Fruit fly (Drosophila melanogaster): ENCODE results near the gene Npc2c.

Npc2c gene

dm6 chr3R:10052695-10053382, 7.2 kb upstream of the Npc2c start, which contains the start of the genes Fancl and Npc2e (continued):
- TF ChIP-seq Trl (optimal IDR thresholded peaks at IDR 0.05): no peak
- TF ChIP-seq Trl (GFP tag; optimal IDR thresholded peaks at IDR 0.05): no peak
- no peak; the same call in 1 of the 2 replicates for TF ChIP-seq hbn (GFP tag; IDR thresholded peaks at IDR 0.05; ENCODE audit: partially characterized antibody)
- no peak for TF ChIP-seq D (optimal IDR thresholded peaks at IDR 0.05)
- TF ChIP-seq D (GFP tag; optimal IDR thresholded peaks at IDR 0.05): no peak
- peak; percentile 16 for TF ChIP-seq exex (tag; optimal IDR thresholded peaks at IDR 0.05)
- TF ChIP-seq CG10431 (GFP tag; optimal IDR thresholded peaks at IDR 0.05): no peak
- TF ChIP-seq CG14014 (GFP tag; IDR thresholded peaks at IDR 0.05): no peak
- peak; percentile 84 for TF ChIP-seq Dp (GFP tag; optimal IDR thresholded peaks at IDR 0.05)
- peak; percentile 29 for TF ChIP-seq pzg (GFP tag; optimal IDR thresholded peaks at IDR 0.05)
- TF ChIP-seq ken (GFP tag; IDR thresholded peaks at IDR 0.05): no peak
- TF ChIP-seq Sox100B (GFP tag; optimal IDR thresholded peaks at IDR 0.05): no peak
- TF ChIP-seq HLHmδ (GFP tag; optimal IDR thresholded peaks at IDR 0.05): no peak
- TF ChIP-seq vnd (GFP tag; IDR thresholded peaks at IDR 0.05; ENCODE audit: partially characterized antibody): no peak
- TF ChIP-seq jumu (GFP tag; optimal IDR thresholded peaks at IDR 0.05): no peak
- no peak for TF ChIP-seq CG31224 (GFP tag; IDR thresholded peaks at IDR 0.05)
- no peak for TF ChIP-seq run (tag; optimal IDR thresholded peaks at IDR 0.05)
- TF ChIP-seq fru (optimal IDR thresholded peaks at IDR 0.05): no peak
- no peak for TF ChIP-seq CG2678 (tag; optimal IDR thresholded peaks at IDR 0.05)
- no peak for TF ChIP-seq CG3847 (GFP tag; IDR thresholded peaks at IDR 0.05)
- TF ChIP-seq salm (tag; optimal IDR thresholded peaks at IDR 0.05): no peak
- TF ChIP-seq CG6854 (GFP tag; optimal IDR thresholded peaks at IDR 0.05): no peak
- TF ChIP-seq Scr (GFP tag; IDR thresholded peaks at IDR 0.05; ENCODE audit: partially characterized antibody): peak; percentile 46; the same call in 1 of the 2 replicates
- no peak for TF ChIP-seq CG2202 (tag; optimal IDR thresholded peaks at IDR 0.05)
- no peak for TF ChIP-seq ci (GFP tag; IDR thresholded peaks at IDR 0.05)
- TF ChIP-seq CG12236 (GFP tag; optimal IDR thresholded peaks at IDR 0.05): no peak
- TF ChIP-seq CG30403 (GFP tag; optimal IDR thresholded peaks at IDR 0.05): no peak
- TF ChIP-seq CG11723 (GFP tag; optimal IDR thresholded peaks at IDR 0.05): no peak
- no peak for TF ChIP-seq CG12942 (GFP tag; optimal IDR thresholded peaks at IDR 0.05)
- no peak for TF ChIP-seq ato (GFP tag; IDR thresholded peaks at IDR 0.05; ENCODE audit: partially characterized antibody)
- no peak for TF ChIP-seq ERR (GFP tag; optimal IDR thresholded peaks at IDR 0.05)
- TF ChIP-seq CG8089 (GFP tag; optimal IDR thresholded peaks at IDR 0.05): no peak
- no peak for TF ChIP-seq CkIIα-i1 (GFP tag; IDR thresholded peaks at IDR 0.05)
- TF ChIP-seq lilli (GFP tag; optimal IDR thresholded peaks at IDR 0.05): no peak
- no peak for TF ChIP-seq bowl (GFP tag; IDR thresholded peaks at IDR 0.05)
- no peak for TF ChIP-seq CG32767 (GFP tag; IDR thresholded peaks at IDR 0.05)
- no peak for TF ChIP-seq CG15269 (tag; optimal IDR thresholded peaks at IDR 0.05)
- no peak for TF ChIP-seq h (optimal IDR thresholded peaks at IDR 0.05)
- TF ChIP-seq CG1233 (GFP tag; optimal IDR thresholded peaks at IDR 0.05): no peak
- peak; percentile 16 for TF ChIP-seq sens (GFP tag)
- TF ChIP-seq Mes4 (GFP tag; optimal IDR thresholded peaks at IDR 0.05): no peak
- no peak for TF ChIP-seq Hand (GFP tag; optimal IDR thresholded peaks at IDR 0.05)
- no peak for TF ChIP-seq CG16779 (GFP tag; IDR thresholded peaks at IDR 0.05)
- no peak for TF ChIP-seq CG5245 (GFP tag; optimal IDR thresholded peaks at IDR 0.05)
- no peak for TF ChIP-seq Dek (tag; optimal IDR thresholded peaks at IDR 0.05)
- TF ChIP-seq nmo (GFP tag; optimal IDR thresholded peaks at IDR 0.05): no peak
- TF ChIP-seq zen (tag; optimal IDR thresholded peaks at IDR 0.05): no peak
- TF ChIP-seq CG2129 (GFP tag; IDR thresholded peaks at IDR 0.05; ENCODE audit: partially characterized antibody): no peak
- TF ChIP-seq CrebB (tag; optimal IDR thresholded peaks at IDR 0.05): no peak
- no peak for TF ChIP-seq fd64A (GFP tag; optimal IDR thresholded peaks at IDR 0.05)
- peak; percentile 2 for TF ChIP-seq Med (GFP tag)
- TF ChIP-seq CG4617 (GFP tag; optimal IDR thresholded peaks at IDR 0.05; ENCODE audit: borderline replicate concordance): no peak

All from whole organism, embryonic.